Fruit fly (Drosophila melanogaster) whole organism: ENCODE results near the gene CG43093.

Experiments used
- Dll ChIP-seq: fragments of >200 bp; optimal IDR thresholded peaks from 2 replicates; lab custom pipeline; 2017
- pan ChIP-seq: fragments of >200 bp; optimal IDR thresholded peaks from 2 replicates; lab custom pipeline; 2017
- psq ChIP-seq: fragments of >200 bp; optimal IDR thresholded peaks from 2 replicates; lab custom pipeline; 2017
- usp ChIP-seq: fragments of >200 bp; optimal IDR thresholded peaks from 2 replicates; lab custom pipeline; 2017; ENCODE audit warnings: missing biosample characterization, missing genetic modification characterization, mixed read lengths

DNA sequence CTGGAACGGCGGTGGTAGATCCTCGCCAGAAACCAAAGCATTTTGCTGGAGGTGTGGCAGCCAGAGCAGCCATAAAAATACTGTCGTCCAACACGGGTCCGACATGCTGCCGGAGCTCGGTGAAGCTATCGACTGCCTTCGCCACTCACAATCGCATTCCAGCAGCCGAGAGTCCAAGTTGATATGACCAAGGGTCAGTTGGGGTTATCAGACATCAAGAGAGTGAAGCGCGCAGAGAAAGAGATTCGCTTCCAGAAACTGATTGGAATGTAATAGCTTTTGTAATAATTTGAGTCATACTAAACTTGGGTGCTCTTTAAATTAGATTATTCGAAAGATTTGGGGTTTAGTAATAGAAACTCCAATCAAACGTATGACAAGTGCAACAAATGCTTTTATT, 6.5 kb downstream of the CG43093 start, which contains the start of gene Nepl14:
- TF ChIP-seq psq (lab: Kevin White, UChicago) (no peak), pan (lab: Kevin White, UChicago) (no peak), Dll (lab: Kevin White, UChicago) (no peak), usp (GFP tag; lab: Kevin White, UChicago) (no peak)
